Fruit fly (Drosophila melanogaster) Kc167 (cell line): Measurements from ENCODE around the gene Poc1.

Experiments used
- Myc ChIP-seq: fragments of >200 bp; optimal IDR thresholded peaks from 2 replicates; lab custom pipeline; 2017; ENCODE audit warnings: missing external identifiers
- Sin3A ChIP-seq: fragments of >200 bp; optimal IDR thresholded peaks from 2 replicates; lab custom pipeline; 2018; ENCODE audit warnings: missing external identifiers
- insv ChIP-seq: fragments of >200 bp; optimal IDR thresholded peaks from 3 replicates; lab custom pipeline; 2018; ENCODE audit warnings: missing external identifiers
- psq ChIP-seq: fragments of >200 bp; optimal IDR thresholded peaks from 2 replicates; lab custom pipeline; 2017; ENCODE audit warnings: missing external identifiers

dm6 chr3L:13435170-13435727 is 45.4 kb upstream of the Poc1 start, which contains the start of gene CG10713:
- TF ChIP-seq Myc (lab: Kevin White, UChicago) (no peak), Sin3A (lab: Kevin White, UChicago) (no peak), insv (lab: Kevin White, UChicago) (no peak), psq (lab: Kevin White, UChicago) (no peak)
